Fruit fly (Drosophila melanogaster): ENCODE measurements around the gene CG13607.
A peak's percentile ranks its signal among the peaks of the same experiment; 100 is the strongest.

CG13607 gene

DNA sequence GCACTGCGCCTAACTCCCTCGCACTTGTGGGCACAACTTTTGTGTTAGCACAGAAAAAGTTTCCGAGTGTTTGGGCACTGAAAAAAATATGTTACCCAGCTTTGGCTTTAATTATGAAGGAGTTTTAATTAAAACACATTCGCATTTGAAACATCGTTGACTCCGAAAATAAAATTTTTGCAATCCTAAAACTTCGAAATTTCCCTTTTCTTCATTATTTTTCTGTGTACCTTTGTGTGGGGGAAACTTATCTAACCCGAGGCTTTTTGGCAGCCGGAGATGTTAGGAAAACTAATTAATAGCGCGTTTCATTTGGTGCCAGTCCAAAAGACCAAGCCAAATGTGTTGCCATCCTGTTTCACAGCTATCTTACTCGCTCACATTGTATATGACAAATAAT, 24.5 kb downstream of the CG13607 start (continued):
- 0 out of 2 replicates have a peak, but pooled peaks have one; percentile 15 for TF ChIP-seq NFAT (GFP tag; IDR thresholded peaks at IDR 0.05)
- TF ChIP-seq CG9609 (GFP tag; optimal IDR thresholded peaks at IDR 0.05): no peak
- no peak for TF ChIP-seq CG8388 (GFP tag; optimal IDR thresholded peaks at IDR 0.05)
- TF ChIP-seq Aef1 (GFP tag; IDR thresholded peaks at IDR 0.05): 0 out of 3 replicates have a peak, but pooled peaks have one; percentile 27
- TF ChIP-seq CG18599 (GFP tag; optimal IDR thresholded peaks at IDR 0.05): peak; percentile 77
- peak; percentile 20 for TF ChIP-seq Oli (tag; optimal IDR thresholded peaks at IDR 0.05)
- TF ChIP-seq gem (tag; optimal IDR thresholded peaks at IDR 0.05): peak; percentile 39
- TF ChIP-seq grau (tag; optimal IDR thresholded peaks at IDR 0.05): peak; percentile 11
- TF ChIP-seq scrt (GFP tag; optimal IDR thresholded peaks at IDR 0.05): peak; percentile 33
- peak; percentile 18; the same call in 1 of the 3 replicates for TF ChIP-seq CG11695 (GFP tag; IDR thresholded peaks at IDR 0.05)
- TF ChIP-seq Tbp (GFP tag; optimal IDR thresholded peaks at IDR 0.05): no peak
- TF ChIP-seq CG9215 (GFP tag; IDR thresholded peaks at IDR 0.05): no peak
- TF ChIP-seq CG10321 (GFP tag; IDR thresholded peaks at IDR 0.05): no peak
- TF ChIP-seq h (optimal IDR thresholded peaks at IDR 0.05): no peak
- TF ChIP-seq CG15269 (tag; optimal IDR thresholded peaks at IDR 0.05): peak; percentile 17
- peak; percentile 15 for TF ChIP-seq zfh2 (GFP tag; optimal IDR thresholded peaks at IDR 0.05)
- no peak for TF ChIP-seq CG7372 (GFP tag; IDR thresholded peaks at IDR 0.05)
- 0 out of 2 replicates have a peak, but pooled peaks have one; percentile 18 for TF ChIP-seq Atf6 (GFP tag; IDR thresholded peaks at IDR 0.05)
- peak; percentile 8 for TF ChIP-seq ind (GFP tag; optimal IDR thresholded peaks at IDR 0.05)
- no peak for TF ChIP-seq ken (GFP tag; IDR thresholded peaks at IDR 0.05)
- no peak for TF ChIP-seq crol (GFP tag; IDR thresholded peaks at IDR 0.05)
- TF ChIP-seq dysf (GFP tag; IDR thresholded peaks at IDR 0.05): 0 out of 3 replicates have a peak, but pooled peaks have one; percentile 12
- 0 out of 2 replicates have a peak, but pooled peaks have one; percentile 18 for TF ChIP-seq HLH3B (GFP tag; IDR thresholded peaks at IDR 0.05)
- TF ChIP-seq HHEX (GFP tag; optimal IDR thresholded peaks at IDR 0.05): peak; percentile 1
- TF ChIP-seq Sox102F (GFP tag; optimal IDR thresholded peaks at IDR 0.05): peak; percentile 36
- no peak for TF ChIP-seq Oaz (GFP tag; IDR thresholded peaks at IDR 0.05)
- no peak for TF ChIP-seq CG13123 (GFP tag; optimal IDR thresholded peaks at IDR 0.05)
- peak; percentile 14 for TF ChIP-seq CG17385 (GFP tag; optimal IDR thresholded peaks at IDR 0.05)
- TF ChIP-seq slbo (GFP tag; IDR thresholded peaks at IDR 0.05): peak; percentile 46; the same call in 1 of the 2 replicates
- no peak for TF ChIP-seq unc-4 (GFP tag; IDR thresholded peaks at IDR 0.05; ENCODE audit: partially characterized antibody)
- TF ChIP-seq Mrtf (GFP tag; IDR thresholded peaks at IDR 0.05): 0 out of 3 replicates have a peak, but pooled peaks have one; percentile 34
- 0 out of 2 replicates have a peak, but pooled peaks have one; percentile 20 for TF ChIP-seq Xrp1 (GFP tag; IDR thresholded peaks at IDR 0.05)

DNA sequence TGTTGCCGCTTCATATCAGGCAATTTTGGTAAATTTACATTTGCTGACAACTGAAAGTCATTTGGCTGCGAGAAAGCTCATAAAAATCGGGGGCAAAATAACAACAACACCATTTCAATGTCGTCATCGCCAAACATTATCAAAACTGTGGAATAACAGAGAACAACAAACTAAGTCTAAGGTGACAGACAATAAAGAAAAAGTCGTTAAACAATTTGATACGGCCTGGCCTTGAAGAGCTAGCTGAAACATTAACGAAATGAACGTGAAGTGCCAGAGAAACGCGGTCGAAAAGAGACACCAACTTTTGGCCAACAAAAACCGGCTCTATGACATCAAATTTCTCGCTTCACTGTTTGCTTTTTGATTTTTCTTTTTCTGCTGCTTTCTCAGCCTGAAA, 26.0 kb downstream of the CG13607 start:
- TF ChIP-seq CG11456 (GFP tag; IDR thresholded peaks at IDR 0.05): no peak
- TF ChIP-seq D (optimal IDR thresholded peaks at IDR 0.05): no peak
- TF ChIP-seq D (GFP tag; optimal IDR thresholded peaks at IDR 0.05): no peak
- no peak for TF ChIP-seq ttk (GFP tag; IDR thresholded peaks at IDR 0.05)
- no peak for TF ChIP-seq lbe (GFP tag; optimal IDR thresholded peaks at IDR 0.05)
- TF ChIP-seq corto (GFP tag; optimal IDR thresholded peaks at IDR 0.05): no peak
- no peak for TF ChIP-seq CG11504 (tag; optimal IDR thresholded peaks at IDR 0.05)
- TF ChIP-seq CG14441 (GFP tag; IDR thresholded peaks at IDR 0.05): no peak
- TF ChIP-seq oc (tag; optimal IDR thresholded peaks at IDR 0.05): peak; percentile 22
- no peak for TF ChIP-seq slp2 (GFP tag; optimal IDR thresholded peaks at IDR 0.05)
- TF ChIP-seq gsb-n (tag; optimal IDR thresholded peaks at IDR 0.05): peak; percentile 55
- TF ChIP-seq CG17186 (GFP tag; optimal IDR thresholded peaks at IDR 0.05): no peak
- TF ChIP-seq abd-A (tag; optimal IDR thresholded peaks at IDR 0.05): peak; percentile 46
- no peak for TF ChIP-seq btn (GFP tag; optimal IDR thresholded peaks at IDR 0.05)
- TF ChIP-seq eve (GFP tag; optimal IDR thresholded peaks at IDR 0.05): peak in 1 of 2 experiments; percentile 12
- no peak for TF ChIP-seq Mrtf (GFP tag; IDR thresholded peaks at IDR 0.05)
- no peak for TF ChIP-seq Hr39 (optimal IDR thresholded peaks at IDR 0.05)
- no peak for TF ChIP-seq BEAF-32 (GFP tag; optimal IDR thresholded peaks at IDR 0.05)
- TF ChIP-seq Dref (GFP tag; IDR thresholded peaks at IDR 0.05): no peak
- peak; percentile 10 for TF ChIP-seq sug (tag; optimal IDR thresholded peaks at IDR 0.05)
- no peak for TF ChIP-seq CG6175 (GFP tag; IDR thresholded peaks at IDR 0.05)
- no peak for TF ChIP-seq tup (GFP tag; optimal IDR thresholded peaks at IDR 0.05)
